Fruit fly (Drosophila melanogaster): ENCODE measurements around the gene CG13784.

Gene CG13784

DNA sequence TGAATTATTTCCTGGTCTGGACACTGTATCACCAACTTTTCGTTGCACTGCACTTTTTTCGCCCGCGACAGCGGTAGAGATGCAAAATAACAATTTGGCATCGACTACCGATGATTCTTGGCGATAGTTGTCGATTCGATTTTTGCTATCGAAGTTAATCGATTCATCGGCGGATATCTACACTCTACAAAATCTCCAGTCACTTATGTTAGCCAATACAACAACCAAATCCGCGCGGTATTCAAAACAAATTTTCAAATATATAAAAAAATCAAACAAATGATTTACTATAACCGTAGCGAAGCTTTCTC, 15.7 kb downstream of the CG13784 start, which contains the start of gene CG4502 (continued):
- TF ChIP-seq ems (GFP tag; optimal IDR thresholded peaks at IDR 0.05) (no peak), CG11696 (GFP tag; IDR thresholded peaks at IDR 0.05) (no peak), NFAT (GFP tag; IDR thresholded peaks at IDR 0.05) (no peak; the same call in 1 of the 2 replicates), crp (GFP tag; optimal IDR thresholded peaks at IDR 0.05) (no peak), BtbVII (GFP tag; optimal IDR thresholded peaks at IDR 0.05) (no peak), GATAe (GFP tag; conservative IDR thresholded peaks at IDR 0.05) (peak; percentile 79), Scr (GFP tag; IDR thresholded peaks at IDR 0.05; ENCODE audit: partially characterized antibody) (peak; percentile 98), Mad (GFP tag; optimal IDR thresholded peaks at IDR 0.05) (no peak), CG8290 (GFP tag; optimal IDR thresholded peaks at IDR 0.05) (peak; percentile 61), CG8290 (tag; optimal IDR thresholded peaks at IDR 0.05) (peak in 1 of 2 experiments; percentile 83), CG12236 (GFP tag; optimal IDR thresholded peaks at IDR 0.05) (peak; percentile 5), CG12769 (tag; optimal IDR thresholded peaks at IDR 0.05) (peak; percentile 52), CG7372 (GFP tag; IDR thresholded peaks at IDR 0.05) (no peak), Fer1 (GFP tag; optimal IDR thresholded peaks at IDR 0.05) (peak; percentile 42), en (GFP tag; optimal IDR thresholded peaks at IDR 0.05) (no peak), bbx (GFP tag; IDR thresholded peaks at IDR 0.05; ENCODE audit: partially characterized antibody) (peak; percentile 100), HLH4C (GFP tag; IDR thresholded peaks at IDR 0.05; ENCODE audit: partially characterized antibody) (peak; percentile 99), Vsx1 (GFP tag; optimal IDR thresholded peaks at IDR 0.05) (no peak), Chrac-16 (GFP tag; optimal IDR thresholded peaks at IDR 0.05) (no peak), croc (GFP tag; conservative IDR thresholded peaks at IDR 0.05) (no peak), CG9932 (GFP tag; IDR thresholded peaks at IDR 0.05) (peak; percentile 78), vvl (GFP tag; IDR thresholded peaks at IDR 0.05) (peak; percentile 52), Camta (GFP tag; optimal IDR thresholded peaks at IDR 0.05) (peak; percentile 12), CG14710 (tag; optimal IDR thresholded peaks at IDR 0.05) (peak; percentile 58), ci (GFP tag; IDR thresholded peaks at IDR 0.05) (peak; percentile 56; the same call in 2 of the 3 replicates), chif (GFP tag; optimal IDR thresholded peaks at IDR 0.05) (peak in 1 of 2 experiments; percentile 24), usp (GFP tag; optimal IDR thresholded peaks at IDR 0.05) (no peak), CG1529 (GFP tag; optimal IDR thresholded peaks at IDR 0.05) (no peak), Nf-YA (GFP tag; IDR thresholded peaks at IDR 0.05) (no peak), E2f1 (GFP tag; IDR thresholded peaks at IDR 0.05) (no peak), sqz (GFP tag; optimal IDR thresholded peaks at IDR 0.05) (peak; percentile 19), CoRest (tag; optimal IDR thresholded peaks at IDR 0.05) (peak; percentile 63), dmrt11E (tag; optimal IDR thresholded peaks at IDR 0.05) (no peak), zfh2 (GFP tag; optimal IDR thresholded peaks at IDR 0.05) (no peak), HHEX (GFP tag; optimal IDR thresholded peaks at IDR 0.05) (no peak), Gsc (GFP tag; IDR thresholded peaks at IDR 0.05) (no peak), Kr (GFP tag; optimal IDR thresholded peaks at IDR 0.05) (no peak), CG10147 (GFP tag; optimal IDR thresholded peaks at IDR 0.05) (peak; percentile 30), Eip74EF (GFP tag; optimal IDR thresholded peaks at IDR 0.05) (no peak), Dip2 (GFP tag; IDR thresholded peaks at IDR 0.05) (no peak), gro (GFP tag; optimal IDR thresholded peaks at IDR 0.05) (peak; percentile 45), tna (GFP tag; IDR thresholded peaks at IDR 0.05; ENCODE audit: partially characterized antibody) (peak; percentile 98), CG8478 (optimal IDR thresholded peaks at IDR 0.05) (no peak), HLH3B (GFP tag; IDR thresholded peaks at IDR 0.05) (no peak), ttk (GFP tag; IDR thresholded peaks at IDR 0.05) (no peak), sim (GFP tag; IDR thresholded peaks at IDR 0.05) (no peak), unpg (GFP tag; optimal IDR thresholded peaks at IDR 0.05) (peak; percentile 6), ase (GFP tag; IDR thresholded peaks at IDR 0.05) (no peak), CG6854 (GFP tag; optimal IDR thresholded peaks at IDR 0.05) (no peak), CG7271 (tag; optimal IDR thresholded peaks at IDR 0.05) (no peak), row (GFP tag; IDR thresholded peaks at IDR 0.05) (peak; percentile 63), fd3F (GFP tag; optimal IDR thresholded peaks at IDR 0.05) (no peak), CG9609 (GFP tag; optimal IDR thresholded peaks at IDR 0.05) (no peak)

All from whole organism, embryonic.